Worm (Caenorhabditis elegans) whole organism, young adult: ENCODE data around the gene T06D8.9.

Source experiments
- C17E4.6 ChIP-seq: fragments of 200-800 bp; sonication (Bioruptor generic); IDR thresholded peaks from 2 replicates; pipeline ENCODE4 v1.3.6; 2022; ENCODE audit warnings: missing genetic modification reagents, missing genetic modification characterization, missing compliant biosample characterization
- F10E7.11 ChIP-seq: sonication (generic microtip); optimal IDR thresholded peaks from 2 replicates; lab custom pipeline; 2017; ENCODE audit warnings: mild to moderate bottlenecking, missing genetic modification characterization, moderate library complexity, missing compliant biosample characterization
- F23B12.7 ChIP-seq: sonication (generic microtip); optimal IDR thresholded peaks from 2 replicates; lab custom pipeline; 2017; ENCODE audit warnings: missing genetic modification characterization, mild to moderate bottlenecking, missing compliant biosample characterization, antibody characterized with exemption, moderate library complexity; ENCODE audit not compliant: insufficient read depth
- F33H1.4 ChIP-seq: fragments of 200-800 bp; sonication (Bioruptor generic); IDR thresholded peaks from 2 replicates; pipeline ENCODE4 v1.3.6; 2022; ENCODE audit warnings: missing genetic modification reagents, missing genetic modification characterization, missing compliant biosample characterization
- T07F8.4 ChIP-seq: sonication (generic microtip); optimal IDR thresholded peaks from 2 replicates; lab custom pipeline; 2016; ENCODE audit warnings: mild to moderate bottlenecking, missing genetic modification characterization, moderate library complexity, missing compliant biosample characterization
- Y53F4B.3 ChIP-seq: fragments of 200-800 bp; sonication (Bioruptor generic); IDR thresholded peaks from 2 replicates; pipeline ENCODE4 v1.3.6; 2022; ENCODE audit warnings: missing genetic modification reagents, missing genetic modification characterization, missing compliant biosample characterization
- Y67H2A.10 ChIP-seq: fragments of 200-800 bp; sonication (Bioruptor generic); conservative IDR thresholded peaks from 2 replicates; pipeline ENCODE4 v1.3.6; 2022; ENCODE audit warnings: missing genetic modification reagents, missing genetic modification characterization, missing compliant biosample characterization
- Y95B8A.8 ChIP-seq: fragments of 200-800 bp; sonication (Bioruptor generic); IDR thresholded peaks from 2 replicates; pipeline ENCODE4 v1.3.6; 2022; ENCODE audit warnings: missing genetic modification reagents, missing genetic modification characterization, missing compliant biosample characterization
- ama-1 ChIP-seq, 3 experiments: fragments of 150-350 bp in 1 of 3; sonication (generic microtip) in 2 of 3; optimal IDR thresholded peaks; 2 replicates each; lab custom pipeline; 2014 to 2018; ENCODE audit warnings: missing biosample characterization in 2 of 3, missing genetic modification characterization in 2 of 3, missing genetic modification reagents in 2 of 3
- attf-3 ChIP-seq: fragments of 200-800 bp; sonication (Bioruptor generic); conservative IDR thresholded peaks from 2 replicates; pipeline ENCODE4 v1.3.6; 2022; ENCODE audit warnings: missing genetic modification reagents, missing genetic modification characterization, missing compliant biosample characterization
- attf-5 ChIP-seq: fragments of 200-800 bp; sonication (Bioruptor generic); optimal IDR thresholded peaks from 2 replicates; lab custom pipeline; 2018; ENCODE audit warnings: mild to moderate bottlenecking, missing genetic modification characterization, missing compliant biosample characterization
- cebp-1 ChIP-seq, 2 experiments: fragments of 200-800 bp in 1 of 2; sonication (Bioruptor generic) in 1 of 2; sonication (generic microtip) in 1 of 2; IDR thresholded peaks in 1 of 2; optimal IDR thresholded peaks in 1 of 2; 2 replicates each; pipeline versions ENCODE4 v1.3.6 to Lab custom; 2017 to 2022; ENCODE audit warnings: missing compliant biosample characterization in 2 of 2, missing genetic modification characterization in 2 of 2, mild to moderate bottlenecking in 1 of 2, missing genetic modification reagents in 1 of 2, moderate library complexity in 1 of 2
- ceh-58 ChIP-seq: fragments of 200-800 bp; sonication (Bioruptor generic); IDR thresholded peaks from 2 replicates; pipeline ENCODE4 v1.3.6; 2022; ENCODE audit warnings: missing genetic modification characterization, missing compliant biosample characterization
- egrh-3 ChIP-seq: fragments of 200-800 bp; sonication (Bioruptor generic); IDR thresholded peaks from 2 replicates; pipeline ENCODE4 v1.3.6; 2022; ENCODE audit warnings: missing genetic modification reagents, missing genetic modification characterization, missing compliant biosample characterization
- fkh-3 ChIP-seq: sonication (generic microtip); optimal IDR thresholded peaks from 2 replicates; lab custom pipeline; 2016; ENCODE audit warnings: mild to moderate bottlenecking, missing genetic modification characterization, missing compliant biosample characterization
- gei-17 ChIP-seq: fragments of 200-800 bp; sonication (Bioruptor generic); optimal IDR thresholded peaks from 2 replicates; lab custom pipeline; 2018; ENCODE audit warnings: mild to moderate bottlenecking, missing genetic modification characterization, missing compliant biosample characterization
- hlh-12 ChIP-seq: sonication (generic microtip); optimal IDR thresholded peaks from 2 replicates; lab custom pipeline; 2016; ENCODE audit warnings: missing genetic modification characterization, missing compliant biosample characterization
- hmg-20 ChIP-seq: fragments of 200-800 bp; sonication (Bioruptor generic); IDR thresholded peaks from 2 replicates; pipeline ENCODE4 v1.3.6; 2022; ENCODE audit warnings: missing genetic modification reagents, missing genetic modification characterization, missing compliant biosample characterization
- hrde-1 ChIP-seq: sonication (generic microtip); optimal IDR thresholded peaks from 2 replicates; lab custom pipeline; 2016; ENCODE audit warnings: missing genetic modification characterization, mild to moderate bottlenecking, missing compliant biosample characterization, moderate library complexity, missing genotype, missing genetic modification reagents, borderline replicate concordance
- hsf-1 ChIP-seq: fragments of 200-800 bp; sonication (Bioruptor generic); IDR thresholded peaks from 2 replicates; pipeline ENCODE4 v1.3.6; 2022; ENCODE audit warnings: missing genetic modification reagents, missing genetic modification characterization, missing compliant biosample characterization
- lag-1 ChIP-seq: fragments of 200-800 bp; sonication (Bioruptor generic); IDR thresholded peaks from 2 replicates; pipeline ENCODE4 v1.3.6; 2022; ENCODE audit warnings: missing genetic modification reagents, missing genetic modification characterization, missing compliant biosample characterization
- lin-26 ChIP-seq: fragments of 200-800 bp; sonication (Bioruptor generic); IDR thresholded peaks from 2 replicates; pipeline ENCODE4 v1.3.6; 2022; ENCODE audit warnings: missing genetic modification reagents, missing genetic modification characterization, missing compliant biosample characterization
- madf-3 ChIP-seq: fragments of 200-800 bp; sonication (Bioruptor generic); IDR thresholded peaks from 2 replicates; pipeline ENCODE4 v1.3.6; 2022; ENCODE audit warnings: missing genetic modification reagents, missing genetic modification characterization, missing compliant biosample characterization
- madf-6 ChIP-seq: fragments of 200-800 bp; sonication (Bioruptor generic); IDR thresholded peaks from 2 replicates; pipeline ENCODE4 v1.3.6; 2022; ENCODE audit warnings: missing genetic modification reagents, missing genetic modification characterization, missing compliant biosample characterization
- mcd-1 ChIP-seq: fragments of 200-800 bp; sonication (Bioruptor generic); IDR thresholded peaks from 2 replicates; pipeline ENCODE4 v1.3.6; 2022; ENCODE audit warnings: missing genetic modification reagents, missing genetic modification characterization, missing compliant biosample characterization
- mel-28 ChIP-seq: sonication (generic microtip); optimal IDR thresholded peaks from 2 replicates; lab custom pipeline; 2016; ENCODE audit warnings: borderline replicate concordance, mild to moderate bottlenecking, missing genetic modification characterization, missing compliant biosample characterization
- nfya-1 ChIP-seq: sonication (generic microtip); optimal IDR thresholded peaks from 2 replicates; lab custom pipeline; 2017; ENCODE audit warnings: antibody characterized with exemption, missing compliant biosample characterization, missing genetic modification characterization, borderline replicate concordance; ENCODE audit not compliant: insufficient read depth
- nfya-2 ChIP-seq: fragments of 200-800 bp; sonication (Bioruptor generic); IDR thresholded peaks from 2 replicates; pipeline ENCODE4 v1.3.6; 2022; ENCODE audit warnings: missing genetic modification reagents, missing genetic modification characterization, missing compliant biosample characterization
- nfyb-1 ChIP-seq: fragments of 200-800 bp; sonication (Bioruptor generic); IDR thresholded peaks from 2 replicates; pipeline ENCODE4 v1.3.6; 2022; ENCODE audit warnings: missing genetic modification reagents, missing genetic modification characterization, missing compliant biosample characterization
- nhr-80 ChIP-seq: sonication (generic microtip); optimal IDR thresholded peaks from 2 replicates; lab custom pipeline; 2016; ENCODE audit warnings: missing genetic modification characterization, missing compliant biosample characterization
- nhr-90 ChIP-seq: sonication (generic microtip); optimal IDR thresholded peaks from 2 replicates; lab custom pipeline; 2016; ENCODE audit warnings: missing genotype, mild to moderate bottlenecking, missing genetic modification characterization, missing compliant biosample characterization
- repo-1 ChIP-seq: sonication (generic microtip); optimal IDR thresholded peaks from 2 replicates; lab custom pipeline; 2017; ENCODE audit warnings: mild to moderate bottlenecking, missing genetic modification characterization, missing compliant biosample characterization
- snpc-1.1 ChIP-seq: sonication (generic microtip); optimal IDR thresholded peaks from 2 replicates; lab custom pipeline; 2017; ENCODE audit warnings: missing genetic modification characterization, mild to moderate bottlenecking, missing compliant biosample characterization, antibody characterized with exemption, moderate library complexity, missing genotype, missing genetic modification reagents; ENCODE audit not compliant: insufficient read depth
- snpc-1.3 ChIP-seq: sonication (generic microtip); optimal IDR thresholded peaks from 2 replicates; lab custom pipeline; 2017; ENCODE audit warnings: missing genetic modification characterization, mild to moderate bottlenecking, missing compliant biosample characterization, antibody characterized with exemption, moderate library complexity, missing genotype, missing genetic modification reagents; ENCODE audit not compliant: insufficient read depth
- snpc-3.4 ChIP-seq: sonication (generic microtip); optimal IDR thresholded peaks from 2 replicates; lab custom pipeline; 2017; ENCODE audit warnings: missing genetic modification characterization, mild to moderate bottlenecking, missing compliant biosample characterization, antibody characterized with exemption, moderate library complexity, missing genotype, missing genetic modification reagents
- snpc-4 ChIP-seq, 5 experiments: fragments of 150-350 bp in 1 of 5; sonication (generic microtip) in 4 of 5; optimal IDR thresholded peaks; 2 replicates each; lab custom pipeline; 2014 to 2018; ENCODE audit warnings: missing genetic modification characterization in 5 of 5, missing biosample characterization in 3 of 5, antibody characterized with exemption in 2 of 5, mild to moderate bottlenecking in 2 of 5, missing compliant biosample characterization in 2 of 5, missing genotype in 2 of 5, moderate library complexity in 2 of 5, missing genetic modification reagents in 1 of 5
- somi-1 ChIP-seq: fragments of 200-800 bp; sonication (Bioruptor generic); optimal IDR thresholded peaks from 2 replicates; lab custom pipeline; 2018; ENCODE audit warnings: mild to moderate bottlenecking, missing genetic modification characterization, missing compliant biosample characterization
- tbp1 ChIP-seq: fragments of 200-800 bp; sonication (Bioruptor generic); optimal IDR thresholded peaks from 2 replicates; lab custom pipeline; 2018; ENCODE audit warnings: mild to moderate bottlenecking, missing genetic modification characterization, missing compliant biosample characterization
- xnd-1 ChIP-seq: sonication (generic microtip); optimal IDR thresholded peaks from 2 replicates; lab custom pipeline; 2016; ENCODE audit warnings: missing genotype, missing genetic modification reagents, missing genetic modification characterization, missing compliant biosample characterization

Gene T06D8.9

DNA sequence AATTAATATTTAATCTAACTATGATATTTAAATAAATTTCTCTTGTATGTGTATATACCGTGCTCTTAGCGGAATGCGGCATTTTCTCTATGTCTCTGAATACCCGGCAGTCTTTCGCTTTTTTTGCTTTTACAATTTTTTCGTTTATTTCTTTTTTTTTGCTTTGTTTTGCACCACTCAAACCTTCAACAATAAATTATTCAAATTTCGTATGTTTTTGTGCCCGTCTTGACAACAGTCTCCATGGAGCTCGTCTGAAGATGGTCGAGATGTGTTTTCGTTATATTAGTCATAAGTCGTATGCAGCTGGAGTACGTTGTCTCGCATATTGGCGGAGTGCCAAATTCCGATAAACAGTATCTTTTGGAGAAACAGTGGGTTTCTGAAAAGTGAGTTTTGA is 13.0 kb upstream of the T06D8.9 start, which contains the start of gene T06D8.2 (continued):
- TF ChIP-seq hmg-20 (GFP tag; lab: Robert Waterston, UW) = no peak
- no peak for TF ChIP-seq hrde-1 (tag; lab: Kevin White, UChicago)
- TF ChIP-seq, all 124 proteins: peak for 0

ce11 chrII:11234751-11235150 is 4.6 kb upstream of the T06D8.9 start, which contains the start of gene cox-15:
Gene cox-15, minus strand, starts transcription at chrII:11234952.
- TF ChIP-seq nhr-90 (tag; lab: Kevin White, UChicago) = no peak
- 0 out of 2 replicates have a peak, but pooled peaks have one; percentile 35 for TF ChIP-seq nfyb-1 (GFP tag; lab: Robert Waterston, UW)
- peak; percentile 4 for TF ChIP-seq xnd-1 (tag; lab: Kevin White, UChicago)
- no peak for TF ChIP-seq ceh-58 (GFP tag; lab: Robert Waterston, UW)
- no peak for TF ChIP-seq mel-28 (tag; lab: Kevin White, UChicago)
- no peak for TF ChIP-seq fkh-3 (tag; lab: Kevin White, UChicago)
- TF ChIP-seq, all 124 proteins: peak for 2

- TF ChIP-seq gei-17 (GFP tag; lab: Kevin White, UChicago) = no peak
- TF ChIP-seq Y53F4B.3 (GFP tag; lab: Robert Waterston, UW) = no peak
- peak; percentile 62 for TF ChIP-seq F23B12.7
- TF ChIP-seq attf-5 (GFP tag; lab: Kevin White, UChicago) = peak; percentile 6
- peak; percentile 17 for TF ChIP-seq nhr-80 (tag; lab: Kevin White, UChicago)
- no peak for TF ChIP-seq ama-1 (optimal IDR thresholded peaks at IDR 0.05; lab: Kevin White, UChicago)
- TF ChIP-seq ama-1 (GFP tag; optimal IDR thresholded peaks at IDR 0.05; lab: Kevin White, UChicago) = no peak
- no peak for TF ChIP-seq snpc-4 (GFP tag; optimal IDR thresholded peaks at IDR 0.05; lab: Kevin White, UChicago)
- peak in 1 of 4 experiments; percentile 19 for TF ChIP-seq snpc-4 (tag; optimal IDR thresholded peaks at IDR 0.05; lab: Kevin White, UChicago)
- no peak for TF ChIP-seq F33H1.4 (GFP tag; lab: Robert Waterston, UW)
- TF ChIP-seq Y67H2A.10 (GFP tag; lab: Robert Waterston, UW) = no peak
- no peak for TF ChIP-seq hlh-12 (tag; lab: Kevin White, UChicago)
- TF ChIP-seq attf-3 (GFP tag; lab: Robert Waterston, UW) = peak; percentile 84
- peak; percentile 15 for TF ChIP-seq tbp1 (GFP tag; lab: Kevin White, UChicago)
- TF ChIP-seq nfya-1 = no peak
- no peak for TF ChIP-seq somi-1
- TF ChIP-seq T07F8.4 (tag; lab: Kevin White, UChicago) = no peak
- TF ChIP-seq egrh-3 (GFP tag; lab: Robert Waterston, UW) = 0 out of 2 replicates have a peak, but pooled peaks have one; percentile 5
- 0 out of 2 replicates have a peak, but pooled peaks have one; percentile 5 for TF ChIP-seq C17E4.6 (GFP tag; lab: Robert Waterston, UW)
- TF ChIP-seq snpc-3.4 (tag; lab: Kevin White, UChicago) = peak; percentile 37
- no peak for TF ChIP-seq cebp-1 (GFP tag; IDR thresholded peaks at IDR 0.05; lab: Robert Waterston, UW)
- peak; percentile 65 for TF ChIP-seq cebp-1 (tag; optimal IDR thresholded peaks at IDR 0.05; lab: Kevin White, UChicago)
Observed at ce11 chrII:11236274-11236673, 3.1 kb upstream of the T06D8.9 start, which contains the start of gene cchl-1. Gene cchl-1, minus strand, starts transcription at chrII:11236387.

DNA sequence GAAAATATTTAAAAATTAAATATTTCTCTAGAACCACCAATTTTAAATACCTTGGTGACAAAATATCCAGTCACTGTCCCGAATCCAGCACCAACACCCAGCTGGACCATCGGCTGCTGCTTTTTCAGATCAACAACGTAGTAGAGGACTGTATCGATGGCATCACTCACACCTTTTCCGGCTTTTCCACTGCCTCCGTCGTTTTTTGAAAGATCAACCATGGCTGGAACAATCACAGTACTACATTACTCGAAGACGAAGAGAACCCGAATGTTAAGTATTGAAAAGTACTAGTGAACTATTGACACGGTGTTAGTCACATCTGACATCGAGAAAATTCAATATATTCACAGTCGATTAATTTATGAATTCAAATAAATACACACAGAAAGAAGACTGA is 2.3 kb upstream of the T06D8.9 start, which contains the start of gene fndc-1:
fndc-1 (minus strand) TSS at position 227 of the 400 bp plus-strand sequence.
- TF ChIP-seq tbp1 (GFP tag; lab: Kevin White, UChicago) (peak; percentile 5), hsf-1 (peak; percentile 62), fkh-3 (tag; lab: Kevin White, UChicago) (no peak), ama-1 (optimal IDR thresholded peaks at IDR 0.05; lab: Kevin White, UChicago) (no peak), ama-1 (GFP tag; optimal IDR thresholded peaks at IDR 0.05; lab: Kevin White, UChicago) (peak in 1 of 2 experiments; percentile 6), repo-1 (tag; lab: Kevin White, UChicago) (no peak), madf-3 (GFP tag; lab: Robert Waterston, UW) (peak; percentile 57), attf-3 (GFP tag; lab: Robert Waterston, UW) (no peak), lag-1 (GFP tag; lab: Robert Waterston, UW) (peak; percentile 9; the same call in 1 of the 2 replicates), Y95B8A.8 (GFP tag; lab: Robert Waterston, UW) (peak; percentile 42; the same call in 1 of the 2 replicates), F33H1.4 (GFP tag; lab: Robert Waterston, UW) (no peak; the same call in 1 of the 2 replicates), snpc-1.1 (tag; lab: Kevin White, UChicago) (no peak), snpc-1.3 (tag; lab: Kevin White, UChicago) (peak; percentile 30), lin-26 (GFP tag; lab: Robert Waterston, UW) (peak; percentile 22; the same call in 1 of the 2 replicates), madf-6 (peak; percentile 65; the same call in 1 of the 2 replicates), F10E7.11 (tag; lab: Kevin White, UChicago) (peak; percentile 35), mcd-1 (peak; percentile 37; the same call in 1 of the 2 replicates), nfya-2 (GFP tag; lab: Robert Waterston, UW) (0 out of 2 replicates have a peak, but pooled peaks have one; percentile 24), hmg-20 (GFP tag; lab: Robert Waterston, UW) (no peak)
